Worm (Caenorhabditis elegans) whole organism, late embryonic: ENCODE data around the gene srbc-48.

Source experiments
- C38D4.7 ChIP-seq: fragments of 200-800 bp; sonication (Bioruptor generic); optimal IDR thresholded peaks from 2 replicates; lab custom pipeline; 2018; ENCODE audit warnings: mild to moderate bottlenecking, missing genetic modification characterization, moderate library complexity, missing compliant biosample characterization
- F13H6.1 ChIP-seq: sonication (generic microtip); optimal IDR thresholded peaks from 2 replicates; lab custom pipeline; 2016; ENCODE audit warnings: missing genetic modification characterization, missing compliant biosample characterization
- K02D7.2 ChIP-seq: sonication (generic microtip); optimal IDR thresholded peaks from 2 replicates; lab custom pipeline; 2017; ENCODE audit warnings: mild to moderate bottlenecking, missing genetic modification characterization, missing compliant biosample characterization
- ama-1 ChIP-seq: fragments of 150-350 bp; optimal IDR thresholded peaks from 2 replicates; lab custom pipeline; 2014
- ceh-14 ChIP-seq: sonication (generic microtip); optimal IDR thresholded peaks from 2 replicates; lab custom pipeline; 2016; ENCODE audit warnings: missing genotype, missing genetic modification characterization, missing compliant biosample characterization
- ceh-19 ChIP-seq: fragments of 200-800 bp; sonication (Bioruptor generic); optimal IDR thresholded peaks from 2 replicates; lab custom pipeline; 2018; ENCODE audit warnings: mild to moderate bottlenecking, missing genetic modification characterization, missing compliant biosample characterization
- ceh-31 ChIP-seq: sonication (generic microtip); optimal IDR thresholded peaks from 2 replicates; lab custom pipeline; 2016; ENCODE audit warnings: missing genetic modification characterization, missing compliant biosample characterization
- ceh-34 ChIP-seq: sonication (generic microtip); optimal IDR thresholded peaks from 2 replicates; lab custom pipeline; 2016; ENCODE audit warnings: mild to moderate bottlenecking, missing genetic modification characterization, missing compliant biosample characterization
- ceh-6 ChIP-seq: fragments of 200-800 bp; sonication (Bioruptor generic); optimal IDR thresholded peaks from 2 replicates; lab custom pipeline; 2018; ENCODE audit warnings: mild to moderate bottlenecking, missing genetic modification characterization, missing compliant biosample characterization
- dmd-4 ChIP-seq: sonication (generic microtip); optimal IDR thresholded peaks from 2 replicates; lab custom pipeline; 2016; ENCODE audit warnings: borderline replicate concordance, missing genetic modification characterization, missing compliant biosample characterization
- dve-1 ChIP-seq: sonication (generic microtip); optimal IDR thresholded peaks from 2 replicates; lab custom pipeline; 2017; ENCODE audit warnings: antibody characterized with exemption, mild to moderate bottlenecking, missing genetic modification characterization, missing compliant biosample characterization
- elt-2 ChIP-seq: sonication (generic microtip); optimal IDR thresholded peaks from 2 replicates; lab custom pipeline; 2016; ENCODE audit warnings: missing genetic modification reagents, missing genetic modification characterization, missing compliant biosample characterization
- fax-1 ChIP-seq: sonication (generic microtip); optimal IDR thresholded peaks from 2 replicates; lab custom pipeline; 2016; ENCODE audit warnings: missing genotype, missing genetic modification characterization, missing compliant biosample characterization
- gmeb-2 ChIP-seq: sonication (generic microtip); optimal IDR thresholded peaks from 2 replicates; lab custom pipeline; 2016; ENCODE audit warnings: missing genetic modification characterization, inconsistent platforms, missing compliant biosample characterization
- lim-6 ChIP-seq: sonication (generic microtip); optimal IDR thresholded peaks from 2 replicates; lab custom pipeline; 2016; ENCODE audit warnings: missing genetic modification characterization, missing compliant biosample characterization
- lin-11 ChIP-seq: fragments of 200-800 bp; sonication (Bioruptor generic); optimal IDR thresholded peaks from 2 replicates; lab custom pipeline; 2018; ENCODE audit warnings: mild to moderate bottlenecking, missing genetic modification characterization, missing compliant biosample characterization
- nfya-1 ChIP-seq: sonication (generic microtip); optimal IDR thresholded peaks from 2 replicates; lab custom pipeline; 2017; ENCODE audit warnings: missing genetic modification characterization, mild to moderate bottlenecking, missing compliant biosample characterization, antibody characterized with exemption, moderate library complexity
- nhr-232 ChIP-seq: sonication (generic microtip); optimal IDR thresholded peaks from 2 replicates; lab custom pipeline; 2016; ENCODE audit warnings: missing genetic modification characterization, missing compliant biosample characterization
- pag-3 ChIP-seq: sonication (generic microtip); optimal IDR thresholded peaks from 2 replicates; lab custom pipeline; 2016; ENCODE audit warnings: missing compliant biosample characterization, missing genetic modification characterization, borderline replicate concordance
- pha-2 ChIP-seq: sonication (generic microtip); optimal IDR thresholded peaks from 2 replicates; lab custom pipeline; 2017; ENCODE audit warnings: mild to moderate bottlenecking, missing genetic modification characterization, missing compliant biosample characterization
- pha-4 ChIP-seq: fragments of 150-350 bp; optimal IDR thresholded peaks from 2 replicates; lab custom pipeline; 2018; ENCODE audit warnings: missing biosample characterization, missing genetic modification reagents, missing genetic modification characterization
- pros-1 ChIP-seq: fragments of 150-350 bp; optimal IDR thresholded peaks from 2 replicates; lab custom pipeline; 2014; ENCODE audit warnings: missing biosample characterization, missing genetic modification reagents, missing genetic modification characterization
- rnt-1 ChIP-seq: sonication (generic microtip); optimal IDR thresholded peaks from 2 replicates; lab custom pipeline; 2016; ENCODE audit warnings: missing genetic modification characterization, missing compliant biosample characterization
- sdc-2 ChIP-seq: sonication (generic microtip); optimal IDR thresholded peaks from 2 replicates; lab custom pipeline; 2016; ENCODE audit warnings: missing genotype, missing genetic modification characterization, missing compliant biosample characterization
- sox-4 ChIP-seq: sonication (generic microtip); optimal IDR thresholded peaks from 2 replicates; lab custom pipeline; 2017; ENCODE audit warnings: mild to moderate bottlenecking, missing genetic modification characterization, inconsistent platforms, missing compliant biosample characterization
- syd-9 ChIP-seq: sonication (generic microtip); optimal IDR thresholded peaks from 2 replicates; lab custom pipeline; 2016; ENCODE audit warnings: mild to moderate bottlenecking, missing genetic modification characterization, moderate library complexity, missing compliant biosample characterization
- ttx-3 ChIP-seq: sonication (generic microtip); optimal IDR thresholded peaks from 2 replicates; lab custom pipeline; 2016; ENCODE audit warnings: missing genetic modification reagents, missing genetic modification characterization, missing compliant biosample characterization
- unc-3 ChIP-seq, 2 experiments: fragments of 200-800 bp in 1 of 2; sonication (Bioruptor generic) in 1 of 2; sonication (generic microtip) in 1 of 2; conservative IDR thresholded peaks in 1 of 2; optimal IDR thresholded peaks in 1 of 2; 2 replicates each; pipeline versions ENCODE4 v1.3.6 to Lab custom; 2016 to 2022; ENCODE audit warnings: missing compliant biosample characterization in 2 of 2, missing genetic modification characterization in 2 of 2, missing genetic modification reagents in 1 of 2
- unc-55 ChIP-seq: sonication (generic microtip); optimal IDR thresholded peaks from 2 replicates; lab custom pipeline; 2017; ENCODE audit warnings: missing biosample characterization, missing genetic modification reagents, missing genetic modification characterization

srbc-48 gene

DNA sequence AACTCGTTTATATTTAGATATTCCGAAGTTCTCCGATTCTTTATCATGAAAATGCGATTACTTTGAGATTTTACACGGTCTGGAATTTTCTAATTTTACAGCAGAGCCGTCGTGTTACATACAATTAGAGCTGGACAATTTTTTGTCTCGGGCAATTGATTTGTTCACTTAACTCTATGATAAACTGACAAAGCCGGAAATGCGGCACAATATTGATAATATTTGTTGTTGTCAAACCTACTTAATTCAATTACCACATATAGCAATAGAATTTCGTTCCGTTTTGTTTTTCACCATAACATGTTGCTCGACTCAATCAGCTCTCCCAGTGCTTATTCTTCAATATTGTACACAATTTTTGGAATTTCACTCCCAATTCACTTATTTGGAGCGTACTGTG, 43.0 kb downstream of the srbc-48 start, which contains the start of gene srh-299:
Gene srh-299, plus strand, starts transcription at position 301 of the 400 bp plus-strand sequence.
- TF ChIP-seq ceh-19 (GFP tag; lab: Kevin White, UChicago) (no peak), rnt-1 (tag; lab: Kevin White, UChicago) (no peak), lim-6 (tag; lab: Kevin White, UChicago) (no peak), F13H6.1 (tag; lab: Kevin White, UChicago) (no peak), unc-55 (GFP tag; lab: Kevin White, UChicago) (no peak), elt-2 (tag; lab: Kevin White, UChicago) (no peak), pha-4 (tag; lab: Kevin White, UChicago) (no peak), K02D7.2 (tag; lab: Kevin White, UChicago) (no peak), pag-3 (no peak), dve-1 (tag; lab: Kevin White, UChicago) (no peak), sox-4 (tag; lab: Kevin White, UChicago) (no peak), pha-2 (no peak), ceh-14 (tag; lab: Kevin White, UChicago) (no peak), ceh-31 (no peak), ceh-34 (tag; lab: Kevin White, UChicago) (no peak)

DNA sequence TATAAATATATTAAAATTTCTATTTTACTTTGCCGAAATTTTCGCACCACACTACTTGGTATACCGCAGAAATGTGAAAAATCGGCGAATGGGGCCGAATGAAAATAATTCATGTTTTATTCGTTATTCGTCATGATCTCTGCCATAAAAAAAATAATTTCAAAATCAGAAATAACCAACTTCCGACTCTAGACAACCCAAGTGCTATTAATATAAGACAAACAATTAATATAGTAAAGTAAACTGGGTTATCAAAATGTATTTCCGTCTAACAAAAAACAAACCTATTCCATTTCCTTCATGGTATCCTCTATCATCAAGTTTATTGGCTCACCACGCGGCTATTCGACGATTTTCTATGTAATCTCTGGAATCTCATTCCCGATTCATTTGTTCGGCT, 45.8 kb downstream of the srbc-48 start, which contains the start of gene srh-293:
Gene srh-293, plus strand, starts transcription at position 301 of the 400 bp plus-strand sequence.
- TF ChIP-seq pros-1 (tag; lab: Kevin White, UChicago): no peak
- TF ChIP-seq, all 69 proteins: peak for 0

ce11 chrV:15867373-15867772, 47.3 kb downstream of the srbc-48 start, which contains the start of gene fbxa-197:
Gene fbxa-197, plus strand, starts transcription at chrV:15867673.
- TF ChIP-seq ttx-3: no peak
- TF ChIP-seq dmd-4: no peak
- no peak for TF ChIP-seq F13H6.1 (tag; lab: Kevin White, UChicago)
- TF ChIP-seq syd-9 (tag; lab: Kevin White, UChicago): no peak
- no peak for TF ChIP-seq nfya-1 (tag; lab: Kevin White, UChicago)
- TF ChIP-seq dve-1 (tag; lab: Kevin White, UChicago): no peak
- no peak for TF ChIP-seq ceh-19 (GFP tag; lab: Kevin White, UChicago)
- no peak for TF ChIP-seq ceh-34 (tag; lab: Kevin White, UChicago)
- no peak for TF ChIP-seq unc-3 (GFP tag; conservative IDR thresholded peaks at IDR 0.05; lab: Robert Waterston, UW)
- no peak for TF ChIP-seq unc-3 (tag; optimal IDR thresholded peaks at IDR 0.05; lab: Kevin White, UChicago)
- TF ChIP-seq ama-1 (lab: Kevin White, UChicago): no peak
- no peak for TF ChIP-seq sdc-2
- no peak for TF ChIP-seq lin-11 (tag; lab: Kevin White, UChicago)
- no peak for TF ChIP-seq gmeb-2 (tag; lab: Kevin White, UChicago)

ce11 chrV:15870356-15870755, 50.3 kb downstream of the srbc-48 start, which contains the start of gene str-57:
Gene str-57, plus strand, starts transcription at chrV:15870656.
- TF ChIP-seq fax-1 (tag; lab: Kevin White, UChicago) (no peak), nhr-232 (tag; lab: Kevin White, UChicago) (no peak), ceh-6 (no peak), sdc-2 (no peak), C38D4.7 (no peak), pag-3 (no peak), ceh-14 (tag; lab: Kevin White, UChicago) (no peak)
